Worm (Caenorhabditis elegans): Measurements from ENCODE around the gene R02C2.7.

Gene R02C2.7

ce11 chrV:242518-242917, at the start of gene R02C2.7:
R02C2.7 (minus strand) TSS chrV:242618.
- TF ChIP-seq mel-28 (tag; optimal IDR thresholded peaks at IDR 0.05; ENCODE audit: borderline replicate concordance) (no peak), athp-1 (tag; optimal IDR thresholded peaks at IDR 0.05) (no peak), nhr-80 (tag; optimal IDR thresholded peaks at IDR 0.05) (no peak), Y79H2A.3 (GFP tag; conservative IDR thresholded peaks at IDR 0.05) (no peak), Y95B8A.8 (GFP tag; IDR thresholded peaks at IDR 0.05) (no peak)

- TF ChIP-seq nfyb-1 (GFP tag; IDR thresholded peaks at IDR 0.05) (0 out of 2 replicates have a peak, but pooled peaks have one; percentile 56), madf-6 (GFP tag; IDR thresholded peaks at IDR 0.05) (no peak)
Measured at ce11 chrV:285298-285697, 42.9 kb upstream of the R02C2.7 start.

DNA sequence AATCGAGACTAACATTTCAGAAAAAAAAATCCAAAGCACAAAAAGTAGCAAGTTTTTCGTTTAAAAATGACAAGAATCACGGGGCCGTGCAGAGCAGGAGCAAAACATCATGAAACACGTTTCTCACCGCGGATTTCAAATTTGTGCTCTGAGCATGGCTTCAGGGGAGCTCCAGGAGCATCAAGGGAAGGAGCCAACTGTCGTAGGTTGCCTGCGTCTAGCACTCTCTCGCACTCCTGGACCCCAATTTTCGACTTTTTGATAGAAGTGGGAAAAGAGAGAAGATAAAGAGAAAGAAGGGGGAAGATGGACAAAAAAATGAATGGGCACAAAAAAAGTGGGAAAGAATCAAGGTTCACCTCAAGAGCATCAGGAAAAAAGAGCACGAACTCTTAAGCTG, 42.4 kb upstream of the R02C2.7 start:
- TF ChIP-seq rec-8 (tag; optimal IDR thresholded peaks at IDR 0.05) (no peak), somi-1 (GFP tag; optimal IDR thresholded peaks at IDR 0.05) (peak; percentile 8), nhr-179 (tag; optimal IDR thresholded peaks at IDR 0.05) (no peak), nfyb-1 (GFP tag; IDR thresholded peaks at IDR 0.05) (no peak), ceh-27 (GFP tag; optimal IDR thresholded peaks at IDR 0.05) (peak; percentile 24), attf-3 (GFP tag; conservative IDR thresholded peaks at IDR 0.05) (no peak), B0336.3 (GFP tag; IDR thresholded peaks at IDR 0.05) (no peak), him-1 (tag; optimal IDR thresholded peaks at IDR 0.05) (no peak), Y67H2A.10 (GFP tag; conservative IDR thresholded peaks at IDR 0.05) (no peak), madf-10 (tag; optimal IDR thresholded peaks at IDR 0.05) (no peak)

DNA sequence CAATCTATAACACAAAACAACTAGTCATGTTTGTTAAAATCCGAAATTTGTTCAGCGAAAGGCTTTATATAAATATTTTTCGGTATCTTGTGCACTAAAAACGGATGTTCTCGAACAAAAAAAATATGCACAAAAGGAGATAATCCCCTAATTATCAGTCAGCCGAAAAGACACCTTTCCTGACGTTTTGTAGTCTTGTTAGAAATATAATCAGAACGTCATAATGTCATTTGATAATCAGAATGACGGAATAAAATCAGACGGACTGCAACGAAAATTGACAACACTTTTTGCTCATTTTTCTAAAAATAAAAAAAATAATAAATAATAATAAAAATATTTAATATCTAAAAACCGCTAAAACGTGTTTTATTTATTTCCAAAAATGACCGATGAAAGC, 41.5 kb upstream of the R02C2.7 start:
- TF ChIP-seq sea-2 (GFP tag; IDR thresholded peaks at IDR 0.05) (no peak), sdz-38 (tag; optimal IDR thresholded peaks at IDR 0.05) (no peak), ccch-3 (GFP tag; optimal IDR thresholded peaks at IDR 0.05) (no peak), K11D2.4 (GFP tag; IDR thresholded peaks at IDR 0.05) (no peak), rcor-1 (GFP tag; IDR thresholded peaks at IDR 0.05) (no peak), madf-8 (GFP tag; conservative IDR thresholded peaks at IDR 0.05) (no peak), tbx-9 (tag; optimal IDR thresholded peaks at IDR 0.05; ENCODE audit: borderline replicate concordance) (no peak), snpc-4 (GFP tag; optimal IDR thresholded peaks at IDR 0.05) (no peak), snpc-4 (tag; optimal IDR thresholded peaks at IDR 0.05) (no peak), F33H1.4 (GFP tag; IDR thresholded peaks at IDR 0.05) (no peak), F37B4.10 (GFP tag; IDR thresholded peaks at IDR 0.05) (no peak), nhr-179 (tag; optimal IDR thresholded peaks at IDR 0.05) (no peak), K12H6.12 (tag; optimal IDR thresholded peaks at IDR 0.05) (no peak), dox-1 (GFP tag; IDR thresholded peaks at IDR 0.05) (no peak), lsl-1 (GFP tag; optimal IDR thresholded peaks at IDR 0.05) (no peak), die-1 (tag; optimal IDR thresholded peaks at IDR 0.05) (no peak), snpc-3.4 (tag; optimal IDR thresholded peaks at IDR 0.05) (no peak), Y95B8A.8 (GFP tag; IDR thresholded peaks at IDR 0.05) (no peak), nfya-1 (tag; optimal IDR thresholded peaks at IDR 0.05; ENCODE audit: borderline replicate concordance, insufficient read depth) (no peak), F10E7.11 (tag; optimal IDR thresholded peaks at IDR 0.05) (no peak)

DNA sequence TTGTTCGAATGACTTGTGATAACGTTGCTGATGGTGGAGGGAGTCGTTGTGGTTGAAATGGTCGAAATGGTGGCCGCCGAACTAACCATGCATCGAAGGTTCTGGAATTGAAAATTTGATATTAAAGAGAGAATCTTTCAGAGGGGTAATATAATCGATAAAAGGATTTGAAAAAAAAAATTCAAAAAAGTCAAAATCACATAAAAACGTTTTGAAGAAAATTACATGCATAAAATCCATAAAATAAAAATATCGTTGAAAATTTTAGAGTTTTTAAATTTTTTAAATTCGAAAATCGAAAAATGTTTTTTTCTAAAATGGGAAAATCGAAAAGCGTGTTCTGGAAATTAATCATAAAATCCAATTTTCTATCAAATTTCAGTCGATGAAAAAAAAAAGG, 39.2 kb upstream of the R02C2.7 start, which contains the start of gene npr-5:
Gene npr-5 (minus strand): TSS at position 101 of the 400 bp plus-strand sequence.
- TF ChIP-seq nhr-80 (tag; optimal IDR thresholded peaks at IDR 0.05) (no peak), C17E4.6 (GFP tag; IDR thresholded peaks at IDR 0.05) (no peak), dpff-1 (tag; optimal IDR thresholded peaks at IDR 0.05) (no peak), F52B5.7 (tag; optimal IDR thresholded peaks at IDR 0.05) (no peak), pbrm-1 (GFP tag; IDR thresholded peaks at IDR 0.05) (no peak)

All from whole organism, young adult.